Worm (Caenorhabditis elegans): ENCODE results near the gene F37C12.21.

Gene F37C12.21

ce11 chrIII:7153747-7154238, 34.4 kb upstream of the F37C12.21 start, which contains the start of gene ogt-1 (continued):
- no peak for TF ChIP-seq lim-7 (GFP tag; IDR thresholded peaks at IDR 0.05)
- no peak for TF ChIP-seq zfp-3 (GFP tag; conservative IDR thresholded peaks at IDR 0.05)
- no peak for TF ChIP-seq lin-39 (tag; optimal IDR thresholded peaks at IDR 0.05)
- peak; percentile 84 for TF ChIP-seq ctbp-1 (GFP tag; IDR thresholded peaks at IDR 0.05)
- TF ChIP-seq jun-1 (tag; optimal IDR thresholded peaks at IDR 0.05): peak; percentile 65
- TF ChIP-seq nhr-111 (GFP tag; optimal IDR thresholded peaks at IDR 0.05): no peak
- peak; percentile 89 for TF ChIP-seq hlh-11 (tag; optimal IDR thresholded peaks at IDR 0.05)
- TF ChIP-seq ama-1 (optimal IDR thresholded peaks at IDR 0.05): no peak
- TF ChIP-seq vab-7 (GFP tag; IDR thresholded peaks at IDR 0.05): no peak
- TF ChIP-seq Y75B8A.6 (GFP tag; IDR thresholded peaks at IDR 0.05): no peak
- peak; percentile 64 for TF ChIP-seq lin-38 (GFP tag; IDR thresholded peaks at IDR 0.05)
- TF ChIP-seq nhr-41 (GFP tag; IDR thresholded peaks at IDR 0.05): no peak
- TF ChIP-seq Y48G9A.11 (GFP tag; IDR thresholded peaks at IDR 0.05): no peak
- peak; percentile 74 for TF ChIP-seq T20F7.1 (GFP tag; optimal IDR thresholded peaks at IDR 0.05)
- 0 out of 2 replicates have a peak, but pooled peaks have one; percentile 37 for TF ChIP-seq saeg-2 (GFP tag; IDR thresholded peaks at IDR 0.05)
- no peak for TF ChIP-seq zfp-2 (tag; optimal IDR thresholded peaks at IDR 0.05)
- no peak for TF ChIP-seq Y105C5A.15 (GFP tag; IDR thresholded peaks at IDR 0.05)
- TF ChIP-seq nhr-77 (tag; optimal IDR thresholded peaks at IDR 0.05): peak; percentile 17
- TF ChIP-seq F26F4.8 (GFP tag; conservative IDR thresholded peaks at IDR 0.05): no peak
- peak; percentile 88 for TF ChIP-seq hlh-30 (tag; optimal IDR thresholded peaks at IDR 0.05; ENCODE audit: insufficient read depth)
- TF ChIP-seq daf-19 (GFP tag; conservative IDR thresholded peaks at IDR 0.05): 0 out of 2 replicates have a peak, but pooled peaks have one; percentile 34
- TF ChIP-seq nhr-48 (tag; optimal IDR thresholded peaks at IDR 0.05): peak; percentile 75
- no peak for TF ChIP-seq R02D3.7 (tag; optimal IDR thresholded peaks at IDR 0.05)
- TF ChIP-seq dmd-8 (GFP tag; IDR thresholded peaks at IDR 0.05): no peak
- no peak for TF ChIP-seq daf-12 (tag; optimal IDR thresholded peaks at IDR 0.05)
- TF ChIP-seq ceh-32 (tag; optimal IDR thresholded peaks at IDR 0.05; ENCODE audit: poor library complexity): no peak
- peak in 1 of 2 experiments; percentile 99 for TF ChIP-seq unc-62 (GFP tag; optimal IDR thresholded peaks at IDR 0.05 in 1 of 2)
- no peak for TF ChIP-seq unc-62 (tag; optimal IDR thresholded peaks at IDR 0.05)
- peak; percentile 25; the same call in 1 of the 2 replicates for TF ChIP-seq madf-9 (GFP tag; conservative IDR thresholded peaks at IDR 0.05)
- TF ChIP-seq nhr-28 (tag; optimal IDR thresholded peaks at IDR 0.05): peak; percentile 65
- TF ChIP-seq Y5F2A.4 (GFP tag; optimal IDR thresholded peaks at IDR 0.05): no peak

- TF ChIP-seq mep-1 (tag; optimal IDR thresholded peaks at IDR 0.05) (peak; percentile 9), nhr-28 (tag; optimal IDR thresholded peaks at IDR 0.05) (peak; percentile 49), ZK337.2 (GFP tag; IDR thresholded peaks at IDR 0.05) (no peak), lir-3 (tag; optimal IDR thresholded peaks at IDR 0.05) (no peak), hlh-11 (tag; optimal IDR thresholded peaks at IDR 0.05) (peak; percentile 48), hlh-30 (tag; optimal IDR thresholded peaks at IDR 0.05; ENCODE audit: insufficient read depth) (peak; percentile 46), daf-12 (tag; optimal IDR thresholded peaks at IDR 0.05) (no peak), daf-16 (GFP tag; optimal IDR thresholded peaks at IDR 0.05) (no peak), daf-16 (tag; optimal IDR thresholded peaks at IDR 0.05) (peak; percentile 38), unc-130 (GFP tag; optimal IDR thresholded peaks at IDR 0.05) (no peak), php-3 (GFP tag; IDR thresholded peaks at IDR 0.05) (peak; percentile 52; the same call in 1 of the 2 replicates), lin-38 (GFP tag; IDR thresholded peaks at IDR 0.05) (no peak), nhr-42 (GFP tag; IDR thresholded peaks at IDR 0.05) (no peak), nhr-77 (tag; optimal IDR thresholded peaks at IDR 0.05) (peak; percentile 25), ceh-44 (GFP tag; IDR thresholded peaks at IDR 0.05) (no peak), dve-1 (tag; optimal IDR thresholded peaks at IDR 0.05; ENCODE audit: insufficient read depth) (peak; percentile 71), lsy-2 (tag; optimal IDR thresholded peaks at IDR 0.05) (peak in 1 of 2 experiments; percentile 15), dmd-6 (GFP tag; IDR thresholded peaks at IDR 0.05) (peak; percentile 38), F26F4.8 (GFP tag; conservative IDR thresholded peaks at IDR 0.05) (no peak)
Measured at ce11 chrIII:7154526-7154925, 33.6 kb upstream of the F37C12.21 start.

All from whole organism, L4 larva.